Fruit fly (Drosophila melanogaster) whole organism, wandering third instar larva: Measurements from ENCODE around the gene CG33947.

Source experiments
- CrebA ChIP-seq: fragments of 200-800 bp; sonication (Bioruptor generic); optimal IDR thresholded peaks from 2 replicates; lab custom pipeline; 2016; ENCODE audit warnings: missing biosample characterization, mild to moderate bottlenecking, missing genetic modification characterization, borderline replicate concordance
- Hr78 ChIP-seq: fragments of >200 bp; optimal IDR thresholded peaks from 2 replicates; lab custom pipeline; 2017; ENCODE audit warnings: missing biosample characterization, missing genetic modification characterization
- Sp1 ChIP-seq: fragments of 200-800 bp; sonication (Bioruptor generic); optimal IDR thresholded peaks from 3 replicates; lab custom pipeline; 2019; ENCODE audit warnings: missing biosample characterization, mild to moderate bottlenecking, missing genetic modification characterization, moderate library complexity
- br ChIP-seq: fragments of 200-800 bp; sonication (Bioruptor generic); optimal IDR thresholded peaks from 2 replicates; lab custom pipeline; 2016; ENCODE audit warnings: missing biosample characterization, missing genetic modification characterization
- dsf ChIP-seq: sonication (Bioruptor generic); optimal IDR thresholded peaks from 2 replicates; lab custom pipeline; 2016; ENCODE audit warnings: missing biosample characterization, missing genetic modification characterization, borderline replicate concordance
- fru ChIP-seq: fragments of 200-800 bp; sonication (Bioruptor generic); optimal IDR thresholded peaks from 3 replicates; lab custom pipeline; 2016; ENCODE audit warnings: missing biosample characterization, mild to moderate bottlenecking, missing genetic modification characterization
- psq ChIP-seq: fragments of 200-800 bp; sonication (Bioruptor generic); optimal IDR thresholded peaks from 3 replicates; lab custom pipeline; 2017; ENCODE audit warnings: missing biosample characterization, mild to moderate bottlenecking, missing genetic modification characterization, moderate library complexity
- usp ChIP-seq: fragments of >200 bp; optimal IDR thresholded peaks from 2 replicates; lab custom pipeline; 2017; ENCODE audit warnings: missing biosample characterization, missing genetic modification characterization

- no peak for TF ChIP-seq psq
- TF ChIP-seq br (GFP tag; lab: Kevin White, UChicago), result no peak
- TF ChIP-seq fru (GFP tag; lab: Kevin White, UChicago), result no peak
- TF ChIP-seq usp, result no peak
- no peak for TF ChIP-seq dsf
- TF ChIP-seq Sp1 (GFP tag; lab: Kevin White, UChicago), result no peak
- no peak for TF ChIP-seq CrebA (GFP tag; lab: Kevin White, UChicago)
- TF ChIP-seq Hr78 (GFP tag; lab: Kevin White, UChicago), result no peak
Observed at dm6 chr3L:11101598-11101997, 5.3 kb downstream of the CG33947 start, which contains the start of gene Elo68beta.
